Fruit fly (Drosophila melanogaster) whole organism: ENCODE measurements around the gene Best3.

Experiments
- CG8478 ChIP-seq: fragments of >200 bp; optimal IDR thresholded peaks from 2 replicates; lab custom pipeline; 2018; ENCODE audit warnings: inconsistent platforms
- Dll ChIP-seq: fragments of >200 bp; optimal IDR thresholded peaks from 2 replicates; lab custom pipeline; 2017
- EcR ChIP-seq, 2 experiments: fragments of >200 bp; optimal IDR thresholded peaks; 2 replicates each; lab custom pipeline; 2017; ENCODE audit warnings: missing biosample characterization in 2 of 2, missing genetic modification characterization in 2 of 2, missing genetic modification reagents in 2 of 2
- pan ChIP-seq: fragments of >200 bp; optimal IDR thresholded peaks from 2 replicates; lab custom pipeline; 2017
- psq ChIP-seq: fragments of >200 bp; optimal IDR thresholded peaks from 2 replicates; lab custom pipeline; 2017
- usp ChIP-seq: fragments of >200 bp; optimal IDR thresholded peaks from 2 replicates; lab custom pipeline; 2017; ENCODE audit warnings: missing biosample characterization, missing genetic modification characterization, mixed read lengths

The Best3 gene

DNA sequence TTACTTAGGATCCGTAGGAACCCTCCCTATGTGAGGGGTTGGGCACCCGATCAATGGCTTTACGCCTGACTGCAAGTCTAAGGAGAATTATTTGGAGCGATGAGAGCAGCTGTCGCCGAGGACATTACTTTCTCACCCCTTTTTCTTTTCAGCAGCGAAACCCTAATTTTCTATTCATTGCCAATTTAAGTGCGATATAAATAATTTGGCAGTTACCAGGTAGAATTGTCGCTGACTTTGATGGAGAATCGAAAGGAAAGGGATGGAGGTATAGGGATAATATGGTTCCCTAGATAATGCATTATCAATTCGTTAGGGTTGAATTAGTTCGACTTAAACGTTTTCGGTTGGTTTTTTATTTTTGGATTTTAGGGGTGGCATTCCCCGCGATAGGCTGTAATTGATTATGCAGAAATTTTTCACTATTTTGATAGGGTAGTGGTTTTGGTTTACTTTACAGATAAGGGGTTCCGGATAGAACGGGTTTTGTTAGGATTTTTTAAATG, 13.3 kb downstream of the Best3 start:
- TF ChIP-seq CG8478 (lab: Kevin White, UChicago) (no peak), usp (GFP tag; lab: Kevin White, UChicago) (no peak)

DNA sequence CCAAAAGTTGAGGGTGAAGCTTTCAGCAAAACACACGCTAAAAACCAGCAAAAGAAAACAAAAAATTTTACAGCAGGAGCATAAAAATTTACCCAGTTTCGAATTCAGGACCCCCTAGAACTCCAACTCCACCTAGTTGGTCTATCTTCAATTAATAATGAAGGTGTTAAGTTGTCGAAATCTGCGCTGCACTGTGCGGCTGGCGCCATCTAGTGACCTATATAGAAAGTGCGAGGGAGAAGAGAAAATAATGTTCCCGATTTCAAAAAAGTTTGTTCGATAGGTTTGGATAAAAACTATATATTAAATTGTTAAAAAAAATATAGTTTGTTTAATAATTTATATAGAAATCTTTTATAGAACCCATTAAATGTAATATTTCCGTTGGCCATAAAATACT, 15.6 kb downstream of the Best3 start:
- no peak for TF ChIP-seq Dll
- no peak for TF ChIP-seq usp (GFP tag; lab: Kevin White, UChicago)
- no peak for TF ChIP-seq psq
- TF ChIP-seq pan (lab: Kevin White, UChicago): no peak
- no peak for TF ChIP-seq EcR (GFP tag; optimal IDR thresholded peaks at IDR 0.05; lab: Kevin White, UChicago)
- no peak for TF ChIP-seq CG8478 (lab: Kevin White, UChicago)

DNA sequence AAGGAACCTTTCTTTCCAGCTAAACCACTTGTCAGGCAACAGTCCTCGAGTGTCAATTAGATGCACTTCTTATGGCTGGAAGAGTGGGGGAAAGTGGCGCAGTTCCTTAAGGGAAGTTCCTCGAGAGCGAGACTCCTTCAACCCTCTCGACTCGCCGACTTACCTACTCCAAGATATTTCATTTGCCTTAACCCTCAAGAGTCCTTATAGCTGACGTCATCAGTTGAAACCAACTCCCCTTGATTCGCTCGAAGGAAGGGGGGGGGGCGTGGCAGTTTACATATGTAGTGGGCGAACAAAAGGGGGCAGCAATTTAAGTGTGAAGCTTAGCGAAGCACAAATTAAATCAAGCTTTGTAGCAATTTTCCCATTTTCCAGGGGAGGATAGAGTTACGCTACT, 21.5 kb downstream of the Best3 start:
- no peak for TF ChIP-seq CG8478 (lab: Kevin White, UChicago)
- no peak for TF ChIP-seq EcR (GFP tag; optimal IDR thresholded peaks at IDR 0.05; lab: Kevin White, UChicago)
- TF ChIP-seq pan (lab: Kevin White, UChicago): no peak
- no peak for TF ChIP-seq usp (GFP tag; lab: Kevin White, UChicago)
- no peak for TF ChIP-seq psq

DNA sequence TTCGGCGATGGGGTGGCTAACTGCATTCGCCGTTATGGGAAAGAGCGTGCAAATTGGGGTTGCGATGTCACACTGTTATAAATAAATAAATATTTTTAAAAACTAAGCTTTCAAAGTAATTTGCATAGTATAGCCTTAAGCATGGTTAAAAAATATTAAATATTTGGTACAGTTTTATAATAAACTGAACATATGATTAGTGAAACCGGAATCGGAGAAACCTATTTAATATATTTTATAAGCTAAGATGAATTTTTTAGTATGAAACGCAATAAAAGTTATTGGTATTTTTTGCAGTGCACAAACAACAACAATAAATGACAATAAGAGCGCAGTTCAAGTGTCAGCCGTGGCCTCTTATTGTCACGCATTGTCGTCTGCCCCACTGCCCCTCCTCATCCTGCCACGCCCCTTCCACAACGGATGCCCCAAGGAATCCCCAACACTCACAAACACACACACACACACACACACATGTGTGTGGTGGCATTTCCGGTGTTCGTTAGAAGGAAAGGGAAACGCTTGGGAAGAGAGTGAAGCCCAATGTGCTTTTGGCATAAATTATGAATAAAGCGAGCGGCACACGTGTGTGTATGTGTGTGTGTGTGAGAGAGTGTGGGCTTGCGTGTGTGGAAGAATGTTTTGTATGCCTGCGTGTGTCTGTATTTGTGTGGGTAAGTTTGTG, 27.0 kb downstream of the Best3 start:
- TF ChIP-seq Dll (no peak), psq (no peak), EcR (GFP tag; optimal IDR thresholded peaks at IDR 0.05; lab: Kevin White, UChicago) (no peak), pan (lab: Kevin White, UChicago) (no peak), CG8478 (lab: Kevin White, UChicago) (no peak), usp (GFP tag; lab: Kevin White, UChicago) (no peak)

DNA sequence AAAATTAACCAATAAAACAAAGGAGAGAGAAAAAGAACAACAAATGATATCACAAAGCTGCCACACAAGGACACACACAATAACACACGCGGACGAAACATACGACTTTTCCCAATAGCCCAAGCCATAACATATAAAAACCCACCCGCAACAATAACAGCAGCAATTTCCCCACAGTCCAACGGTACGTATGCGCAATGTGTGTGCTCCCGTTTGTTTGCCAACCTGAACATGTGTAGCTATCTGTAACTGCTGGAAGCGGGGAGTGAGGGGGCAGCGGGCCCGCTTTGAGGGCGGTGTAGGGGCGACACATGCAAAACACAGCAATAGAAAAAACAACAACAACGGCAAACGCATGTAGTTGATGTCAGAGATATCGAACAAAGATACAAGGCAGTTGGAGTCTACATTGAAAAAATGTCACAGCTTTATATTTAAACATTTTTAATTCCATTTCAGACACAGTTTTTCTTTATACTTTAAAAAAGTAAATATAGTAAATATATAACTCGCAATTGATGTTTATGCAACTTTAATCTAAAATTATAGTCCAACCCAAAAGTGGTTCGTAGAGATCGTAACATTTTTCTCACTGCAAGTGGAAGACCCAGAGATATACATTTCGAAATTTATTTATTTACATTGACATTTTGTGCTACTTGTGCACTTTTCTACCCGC, 33.7 kb downstream of the Best3 start:
- TF ChIP-seq psq (no peak), usp (GFP tag; lab: Kevin White, UChicago) (no peak), CG8478 (lab: Kevin White, UChicago) (no peak), Dll (no peak), pan (lab: Kevin White, UChicago) (no peak), EcR (GFP tag; optimal IDR thresholded peaks at IDR 0.05; lab: Kevin White, UChicago) (no peak)

DNA sequence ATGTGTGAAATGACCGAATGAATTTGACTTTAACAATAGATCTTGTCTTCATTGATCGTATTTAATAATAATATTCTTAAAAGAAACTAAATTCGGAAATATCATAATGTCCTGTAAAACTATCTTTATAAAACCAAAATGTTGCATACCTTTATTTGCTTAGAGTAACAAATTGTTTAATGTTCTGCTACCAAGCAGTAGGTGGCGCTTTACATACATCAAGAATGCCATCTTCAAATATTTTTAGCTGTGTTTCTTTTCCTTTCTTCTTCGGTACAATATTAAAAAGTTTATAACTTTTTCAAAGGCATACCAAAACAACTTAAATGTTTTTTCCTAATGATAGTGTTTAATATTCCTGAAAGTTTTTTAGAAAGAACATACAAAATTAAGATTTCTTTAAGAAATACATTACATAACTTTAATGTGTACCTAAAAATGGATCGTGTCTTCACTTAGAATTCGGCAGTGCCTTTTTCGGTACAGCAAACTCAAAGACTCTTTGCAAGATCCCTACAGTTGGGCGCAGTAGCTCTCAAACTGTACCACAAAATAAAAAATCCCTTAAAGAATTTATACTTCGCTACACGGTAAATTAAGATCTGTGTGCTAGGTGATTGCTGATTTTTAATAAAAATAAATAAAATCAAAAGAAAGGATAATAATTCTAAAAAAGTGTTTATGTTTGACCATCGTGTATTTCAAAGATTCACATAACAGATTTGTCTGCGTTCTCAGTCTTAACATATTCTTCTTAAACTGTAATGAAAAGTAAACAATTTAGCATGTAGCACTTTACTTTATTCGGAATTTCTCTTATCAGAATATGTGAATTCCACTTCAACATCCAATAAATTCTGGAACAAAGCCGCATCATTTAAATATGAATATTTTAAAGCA, 34.6 kb downstream of the Best3 start:
- TF ChIP-seq Dll: no peak
- no peak for TF ChIP-seq CG8478 (lab: Kevin White, UChicago)
- no peak for TF ChIP-seq pan (lab: Kevin White, UChicago)
- no peak for TF ChIP-seq EcR (GFP tag; optimal IDR thresholded peaks at IDR 0.05; lab: Kevin White, UChicago)
- TF ChIP-seq usp (GFP tag; lab: Kevin White, UChicago): no peak
- no peak for TF ChIP-seq psq

DNA sequence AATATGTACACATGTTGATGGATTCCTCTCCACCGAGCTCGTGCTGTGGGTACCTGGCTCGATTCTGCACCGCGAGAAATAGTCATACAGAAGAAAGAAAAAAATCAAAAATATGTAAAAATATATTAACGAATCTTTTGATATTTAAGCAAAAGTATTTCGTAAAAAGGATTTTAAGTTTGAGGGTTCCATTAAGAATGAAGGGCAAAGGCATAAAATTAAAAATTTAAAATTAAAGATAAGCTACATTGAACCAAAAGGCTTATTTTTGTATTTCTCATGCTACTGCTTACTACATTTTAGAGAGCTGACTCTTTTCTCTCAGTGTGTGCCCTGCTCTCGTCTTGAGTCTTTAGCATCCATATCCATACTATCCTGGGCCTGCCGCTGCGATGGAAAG, 36.0 kb downstream of the Best3 start:
- TF ChIP-seq CG8478 (lab: Kevin White, UChicago) (no peak), usp (GFP tag; lab: Kevin White, UChicago) (no peak), EcR (GFP tag; optimal IDR thresholded peaks at IDR 0.05; lab: Kevin White, UChicago) (no peak), pan (lab: Kevin White, UChicago) (no peak), psq (no peak), Dll (no peak)

DNA sequence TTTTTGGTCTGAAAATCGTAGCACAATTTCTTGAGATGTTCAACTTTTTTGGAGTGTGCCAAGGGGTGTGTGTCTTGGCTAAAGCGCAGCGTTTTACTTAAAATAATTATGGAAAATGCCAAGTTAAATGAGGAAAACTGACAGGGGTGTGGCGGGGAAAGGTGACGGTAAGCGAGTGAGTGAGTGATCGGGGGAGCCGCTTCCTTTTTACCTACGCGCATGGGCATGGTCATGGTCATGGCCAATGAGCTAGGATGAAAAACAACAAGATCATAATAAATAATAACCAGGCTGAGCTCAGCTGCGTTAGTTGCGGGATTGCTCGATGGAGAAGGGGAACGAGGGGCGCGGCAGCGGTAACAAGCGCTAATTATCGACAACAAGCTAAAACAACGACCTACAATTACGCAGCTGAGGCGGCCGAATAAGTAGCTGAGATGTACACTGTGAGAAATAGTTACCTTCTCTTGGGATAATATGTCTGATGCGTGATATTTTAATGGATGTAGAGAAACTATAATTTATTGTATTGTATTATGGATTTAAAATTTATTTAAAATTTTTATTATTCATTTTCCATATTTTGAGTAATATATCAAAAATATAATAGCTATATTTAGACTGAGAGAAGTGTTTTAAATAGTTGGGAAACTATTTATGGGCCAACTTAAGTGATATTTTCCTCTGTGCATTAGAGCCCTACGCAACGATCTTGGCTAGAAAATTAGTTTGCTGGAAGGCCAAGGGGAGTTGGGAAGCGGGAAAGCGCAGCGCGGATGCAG, 38.1 kb downstream of the Best3 start:
- TF ChIP-seq pan (lab: Kevin White, UChicago) (no peak), psq (no peak), CG8478 (lab: Kevin White, UChicago) (no peak), EcR (GFP tag; optimal IDR thresholded peaks at IDR 0.05; lab: Kevin White, UChicago) (no peak), Dll (no peak), usp (GFP tag; lab: Kevin White, UChicago) (no peak)

DNA sequence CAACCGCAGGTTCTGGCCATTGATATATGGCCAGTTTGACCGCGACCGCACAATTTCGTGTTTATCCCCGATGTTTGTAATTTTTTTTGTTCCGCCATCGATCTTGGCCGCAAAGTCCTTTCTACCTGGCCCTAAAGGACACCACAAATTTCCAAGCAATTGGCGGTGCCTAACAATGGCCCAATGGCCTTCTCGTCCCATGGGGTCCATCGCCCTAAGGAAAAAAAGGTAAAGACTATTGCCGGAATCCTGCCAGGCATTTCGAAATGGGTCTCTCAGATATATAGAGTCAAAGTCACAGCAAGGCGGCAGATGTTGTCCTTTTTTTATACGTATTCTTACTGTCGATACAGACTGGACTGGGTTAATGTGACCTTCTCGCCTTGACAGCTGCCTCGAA, 40.5 kb downstream of the Best3 start:
- TF ChIP-seq CG8478 (lab: Kevin White, UChicago) (no peak), psq (no peak), EcR (GFP tag; optimal IDR thresholded peaks at IDR 0.05; lab: Kevin White, UChicago) (no peak), pan (lab: Kevin White, UChicago) (no peak), Dll (no peak), usp (GFP tag; lab: Kevin White, UChicago) (no peak)

DNA sequence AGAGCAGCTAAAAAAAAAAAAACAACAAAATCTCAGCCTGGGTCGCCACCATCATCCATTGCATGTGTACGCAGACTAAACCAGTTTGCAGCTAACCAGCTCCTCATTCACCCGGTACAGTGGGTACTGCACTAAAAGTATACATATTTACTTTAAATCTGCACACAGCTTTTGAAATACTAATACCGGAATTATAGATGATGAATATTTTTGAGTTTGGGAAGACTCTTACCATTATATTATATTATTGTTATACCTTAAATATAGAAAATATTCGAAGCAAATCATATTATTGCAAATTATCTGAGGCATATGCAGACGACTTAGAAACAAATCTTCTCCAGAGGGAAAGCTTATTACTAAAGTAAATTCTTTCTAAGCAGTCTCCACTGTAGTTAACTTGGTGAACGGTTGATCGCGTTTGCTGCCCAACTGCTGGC, 41.5 kb downstream of the Best3 start:
- no peak for TF ChIP-seq Dll
- TF ChIP-seq CG8478 (lab: Kevin White, UChicago): no peak
- no peak for TF ChIP-seq psq
- TF ChIP-seq EcR (GFP tag; optimal IDR thresholded peaks at IDR 0.05; lab: Kevin White, UChicago): no peak
- TF ChIP-seq pan (lab: Kevin White, UChicago): no peak
- TF ChIP-seq usp (GFP tag; lab: Kevin White, UChicago): no peak

DNA sequence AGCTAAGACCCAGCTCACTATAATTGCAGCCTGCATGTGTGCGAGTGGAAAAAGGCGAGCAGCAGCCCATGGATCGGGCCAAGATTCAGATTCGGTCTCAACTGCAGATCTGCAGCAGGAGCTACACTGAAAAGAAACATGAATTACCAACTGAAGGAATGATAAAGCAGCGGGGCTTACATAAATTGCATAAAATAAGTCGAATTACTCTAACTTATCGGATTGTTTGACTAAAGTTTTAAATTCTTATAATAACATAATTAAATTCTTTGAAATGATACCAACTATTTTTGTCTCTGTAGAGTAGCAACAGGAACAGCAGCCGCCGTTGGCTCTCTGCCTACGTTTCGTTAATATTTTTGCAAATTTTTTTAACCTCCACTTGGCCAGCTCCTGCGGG, 42.0 kb downstream of the Best3 start:
- TF ChIP-seq CG8478 (lab: Kevin White, UChicago) (no peak), usp (GFP tag; lab: Kevin White, UChicago) (no peak), EcR (GFP tag; optimal IDR thresholded peaks at IDR 0.05; lab: Kevin White, UChicago) (no peak), pan (lab: Kevin White, UChicago) (no peak), psq (no peak), Dll (no peak)
